Comparison of ENCODE assay signal across 5 fruit fly cellular contexts in the genomic region with DNA sequence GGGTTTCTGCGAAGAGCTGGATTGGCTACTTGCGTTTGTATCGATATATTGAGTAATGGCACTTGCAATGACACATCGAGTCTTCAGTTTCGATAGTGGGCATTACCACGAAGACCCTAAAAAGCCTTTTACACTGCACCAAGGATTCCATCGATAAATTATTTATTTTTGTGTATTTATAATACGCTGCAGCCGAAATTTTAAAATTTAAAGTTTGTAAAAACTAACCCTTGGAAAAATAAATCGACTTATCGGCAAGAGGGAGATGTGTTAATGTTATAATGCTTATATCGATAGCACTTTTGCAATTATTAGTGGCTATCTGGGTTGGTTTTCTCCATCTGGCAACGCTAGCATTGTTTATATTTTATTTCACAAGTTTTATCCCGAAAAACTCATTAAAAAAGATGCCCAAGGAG.
TF ChIP-seq lines count a peak whose summit lies in the region.

A gene (minus strand): TSS at position 256 of the 419 bp plus-strand sequence.
A gene (plus strand): TSS at position 323 of the 419 bp plus-strand sequence.

- no peak for TF ChIP-seq CTCF in whole organism, embryonic (GFP tag; optimal IDR thresholded peaks at IDR 0.05; lab: Kevin White, UChicago)

TF ChIP-seq in whole organism, adult, 20 proteins besides CTCF, POLR2A, EP300 and RAD21 (continues in another document):
- TF ChIP-seq Hr96 (GFP tag; optimal IDR thresholded peaks at IDR 0.05; lab: Kevin White, UChicago) (no peak), CG7045 (GFP tag; optimal IDR thresholded peaks at IDR 0.05; lab: Kevin White, UChicago) (no peak), CG12768 (GFP tag; optimal IDR thresholded peaks at IDR 0.05; lab: Kevin White, UChicago) (no peak), CG11617 (GFP tag; optimal IDR thresholded peaks at IDR 0.05; lab: Kevin White, UChicago) (peak; percentile 7), pad (GFP tag; optimal IDR thresholded peaks at IDR 0.05; lab: Kevin White, UChicago) (no peak), Clk (GFP tag; optimal IDR thresholded peaks at IDR 0.05; lab: Kevin White, UChicago) (no peak), CG14711 (tag; optimal IDR thresholded peaks at IDR 0.05; lab: Kevin White, UChicago) (peak; percentile 26), CG1620 (GFP tag; optimal IDR thresholded peaks at IDR 0.05; lab: Kevin White, UChicago) (peak; percentile 45), toe (GFP tag; optimal IDR thresholded peaks at IDR 0.05; lab: Kevin White, UChicago) (peak; percentile 71), Mnt (GFP tag; optimal IDR thresholded peaks at IDR 0.05; lab: Kevin White, UChicago) (peak; percentile 51), cic (GFP tag; optimal IDR thresholded peaks at IDR 0.05; lab: Kevin White, UChicago) (no peak), Crg-1 (GFP tag; optimal IDR thresholded peaks at IDR 0.05; lab: Kevin White, UChicago) (peak; percentile 41), CG7101 (tag; optimal IDR thresholded peaks at IDR 0.05; lab: Kevin White, UChicago) (peak; percentile 21), bab1 (GFP tag; optimal IDR thresholded peaks at IDR 0.05; lab: Kevin White, UChicago) (peak; percentile 5), kay (GFP tag; lab: Kevin White, UChicago; ENCODE audit: borderline replicate concordance) (no peak), ovo (GFP tag; optimal IDR thresholded peaks at IDR 0.05; lab: Kevin White, UChicago) (peak; percentile 26), tj (GFP tag; optimal IDR thresholded peaks at IDR 0.05; lab: Kevin White, UChicago) (peak; percentile 23)

TF ChIP-seq in whole organism, embryonic, 481 proteins besides CTCF, POLR2A, EP300 and RAD21 (continues in another document):
- TF ChIP-seq Aef1 (GFP tag; IDR thresholded peaks at IDR 0.05; lab: Robert Waterston, UW) (no peak), CG7556 (GFP tag; optimal IDR thresholded peaks at IDR 0.05; lab: Kevin White, UChicago) (no peak), Kr (GFP tag; optimal IDR thresholded peaks at IDR 0.05; lab: Kevin White, UChicago) (no peak), ATbp (GFP tag; optimal IDR thresholded peaks at IDR 0.05; lab: Kevin White, UChicago) (no peak), lola (GFP tag; optimal IDR thresholded peaks at IDR 0.05; lab: Kevin White, UChicago) (peak in 1 of 3 experiments; percentile 29), ems (GFP tag; optimal IDR thresholded peaks at IDR 0.05; lab: Kevin White, UChicago) (no peak), CG17186 (GFP tag; optimal IDR thresholded peaks at IDR 0.05; lab: Kevin White, UChicago) (peak; percentile 34), slbo (GFP tag; IDR thresholded peaks at IDR 0.05; lab: Robert Waterston, UW) (peak; percentile 55), CG7357 (GFP tag; IDR thresholded peaks at IDR 0.05; lab: Robert Waterston, UW) (peak; percentile 57; the same call in 1 of the 3 replicates), Side (GFP tag; optimal IDR thresholded peaks at IDR 0.05; lab: Kevin White, UChicago) (no peak), zfh2 (GFP tag; optimal IDR thresholded peaks at IDR 0.05; lab: Kevin White, UChicago) (peak; percentile 35), CG3838 (GFP tag; optimal IDR thresholded peaks at IDR 0.05; lab: Kevin White, UChicago) (no peak), CG11398 (GFP tag; optimal IDR thresholded peaks at IDR 0.05; lab: Kevin White, UChicago) (no peak), pan (optimal IDR thresholded peaks at IDR 0.05; lab: Kevin White, UChicago) (no peak), pan (GFP tag; optimal IDR thresholded peaks at IDR 0.05 in 1 of 2, IDR thresholded peaks at IDR 0.05 in 1 of 2) (no peak), cwo (GFP tag; optimal IDR thresholded peaks at IDR 0.05; lab: Kevin White, UChicago) (no peak), org-1 (GFP tag; optimal IDR thresholded peaks at IDR 0.05; lab: Kevin White, UChicago) (no peak), trh (GFP tag; optimal IDR thresholded peaks at IDR 0.05; lab: Kevin White, UChicago) (no peak)

TF ChIP-seq in whole organism, prepupa, 60 proteins besides CTCF, POLR2A, EP300 and RAD21:
- no peak for TF ChIP-seq Eip75B (GFP tag; optimal IDR thresholded peaks at IDR 0.05; lab: Kevin White, UChicago)
- TF ChIP-seq Hr39 (GFP tag; optimal IDR thresholded peaks at IDR 0.05; lab: Kevin White, UChicago) = peak; percentile 43
- TF ChIP-seq CG6792 (GFP tag; optimal IDR thresholded peaks at IDR 0.05; lab: Kevin White, UChicago) = no peak
- TF ChIP-seq cyc (GFP tag; optimal IDR thresholded peaks at IDR 0.05; lab: Kevin White, UChicago) = peak; percentile 25
- peak; percentile 19 for TF ChIP-seq acj6 (GFP tag; optimal IDR thresholded peaks at IDR 0.05; lab: Kevin White, UChicago)
- TF ChIP-seq lz (GFP tag; optimal IDR thresholded peaks at IDR 0.05; lab: Kevin White, UChicago) = peak; percentile 20
- TF ChIP-seq esn (GFP tag; optimal IDR thresholded peaks at IDR 0.05; lab: Kevin White, UChicago) = peak; percentile 33
- peak; percentile 62 for TF ChIP-seq Eip78C (GFP tag; lab: Kevin White, UChicago)
- TF ChIP-seq Sox14 (GFP tag; optimal IDR thresholded peaks at IDR 0.05; lab: Kevin White, UChicago) = peak; percentile 53
- no peak for TF ChIP-seq fd59A (GFP tag; optimal IDR thresholded peaks at IDR 0.05; lab: Kevin White, UChicago)
- TF ChIP-seq CG3032 (tag; optimal IDR thresholded peaks at IDR 0.05; lab: Kevin White, UChicago) = peak; percentile 19
- TF ChIP-seq topi (GFP tag; optimal IDR thresholded peaks at IDR 0.05; lab: Kevin White, UChicago) = peak; percentile 31
- peak; percentile 45 for TF ChIP-seq CG31627 (GFP tag; optimal IDR thresholded peaks at IDR 0.05; lab: Kevin White, UChicago)

TF ChIP-seq in whole organism, pupa, 21 proteins besides CTCF, POLR2A, EP300 and RAD21:
- no peak for TF ChIP-seq fd96Ca (GFP tag; IDR thresholded peaks at IDR 0.05; lab: Robert Waterston, UW)
- peak; percentile 17; the same call in 1 of the 2 replicates for TF ChIP-seq Ets98B (GFP tag; IDR thresholded peaks at IDR 0.05; lab: Robert Waterston, UW)
- TF ChIP-seq CG9948 (tag; optimal IDR thresholded peaks at IDR 0.05; lab: Kevin White, UChicago) = no peak
- TF ChIP-seq CG32121 (GFP tag; IDR thresholded peaks at IDR 0.05; lab: Robert Waterston, UW) = no peak
- TF ChIP-seq EcR (GFP tag; optimal IDR thresholded peaks at IDR 0.05; lab: Kevin White, UChicago) = no peak
- TF ChIP-seq CG4496 (GFP tag; IDR thresholded peaks at IDR 0.05; lab: Robert Waterston, UW) = 0 out of 3 replicates have a peak, but pooled peaks have one; percentile 44
- no peak for TF ChIP-seq gl (tag; optimal IDR thresholded peaks at IDR 0.05; lab: Kevin White, UChicago)
- peak; percentile 10 for TF ChIP-seq CG15710 (tag; optimal IDR thresholded peaks at IDR 0.05; lab: Kevin White, UChicago)
- TF ChIP-seq Pif1A (GFP tag; optimal IDR thresholded peaks at IDR 0.05; lab: Kevin White, UChicago) = no peak
- no peak for TF ChIP-seq D1 (tag; optimal IDR thresholded peaks at IDR 0.05; lab: Kevin White, UChicago)

TF ChIP-seq in whole organism, wandering third instar larva, 38 proteins besides CTCF, POLR2A, EP300 and RAD21:
- TF ChIP-seq sv (GFP tag; optimal IDR thresholded peaks at IDR 0.05; lab: Kevin White, UChicago) (no peak), Jra (GFP tag; optimal IDR thresholded peaks at IDR 0.05; lab: Kevin White, UChicago) (no peak), brk (GFP tag; optimal IDR thresholded peaks at IDR 0.05; lab: Kevin White, UChicago) (no peak), Dif (GFP tag; optimal IDR thresholded peaks at IDR 0.05; lab: Kevin White, UChicago; ENCODE audit: partially characterized antibody) (no peak), Sp1 (GFP tag; optimal IDR thresholded peaks at IDR 0.05; lab: Kevin White, UChicago) (no peak), Mio (GFP tag; optimal IDR thresholded peaks at IDR 0.05; lab: Kevin White, UChicago) (no peak), dsf (GFP tag; optimal IDR thresholded peaks at IDR 0.05; lab: Kevin White, UChicago; ENCODE audit: borderline replicate concordance) (no peak), pan (optimal IDR thresholded peaks at IDR 0.05; lab: Kevin White, UChicago) (no peak), N (GFP tag; optimal IDR thresholded peaks at IDR 0.05; lab: Kevin White, UChicago) (no peak), foxo (GFP tag; optimal IDR thresholded peaks at IDR 0.05; lab: Kevin White, UChicago) (peak in 1 of 2 experiments; percentile 36), Vsx2 (GFP tag; optimal IDR thresholded peaks at IDR 0.05; lab: Kevin White, UChicago; ENCODE audit: partially characterized antibody) (no peak), rgr (GFP tag; optimal IDR thresholded peaks at IDR 0.05; lab: Kevin White, UChicago) (peak; percentile 40), sage (GFP tag; optimal IDR thresholded peaks at IDR 0.05; lab: Kevin White, UChicago) (no peak), br (GFP tag; optimal IDR thresholded peaks at IDR 0.05; lab: Kevin White, UChicago) (no peak), Hr78 (GFP tag; optimal IDR thresholded peaks at IDR 0.05; lab: Kevin White, UChicago) (no peak), usp (GFP tag; optimal IDR thresholded peaks at IDR 0.05; lab: Kevin White, UChicago) (no peak), fru (GFP tag; optimal IDR thresholded peaks at IDR 0.05; lab: Kevin White, UChicago) (no peak), h (GFP tag; optimal IDR thresholded peaks at IDR 0.05; lab: Kevin White, UChicago) (peak; percentile 47), lola (GFP tag; optimal IDR thresholded peaks at IDR 0.05; lab: Kevin White, UChicago) (no peak), woc (GFP tag; optimal IDR thresholded peaks at IDR 0.05; lab: Kevin White, UChicago) (no peak), psq (GFP tag; optimal IDR thresholded peaks at IDR 0.05; lab: Kevin White, UChicago) (peak; percentile 12), ey (GFP tag; optimal IDR thresholded peaks at IDR 0.05; lab: Kevin White, UChicago) (peak; percentile 40), Dfd (GFP tag; optimal IDR thresholded peaks at IDR 0.05; lab: Kevin White, UChicago) (no peak)
TF ChIP-seq in whole organism, wandering third instar larva: peak in this region for 5.
